Worm (Caenorhabditis elegans): ENCODE data around the gene his-64.
"Not testable (repeated sequence)": the region's sequence is repeated elsewhere in the genome, so short reads cannot be mapped to it uniquely, and the experiment has no call there.

The his-64 gene

DNA sequence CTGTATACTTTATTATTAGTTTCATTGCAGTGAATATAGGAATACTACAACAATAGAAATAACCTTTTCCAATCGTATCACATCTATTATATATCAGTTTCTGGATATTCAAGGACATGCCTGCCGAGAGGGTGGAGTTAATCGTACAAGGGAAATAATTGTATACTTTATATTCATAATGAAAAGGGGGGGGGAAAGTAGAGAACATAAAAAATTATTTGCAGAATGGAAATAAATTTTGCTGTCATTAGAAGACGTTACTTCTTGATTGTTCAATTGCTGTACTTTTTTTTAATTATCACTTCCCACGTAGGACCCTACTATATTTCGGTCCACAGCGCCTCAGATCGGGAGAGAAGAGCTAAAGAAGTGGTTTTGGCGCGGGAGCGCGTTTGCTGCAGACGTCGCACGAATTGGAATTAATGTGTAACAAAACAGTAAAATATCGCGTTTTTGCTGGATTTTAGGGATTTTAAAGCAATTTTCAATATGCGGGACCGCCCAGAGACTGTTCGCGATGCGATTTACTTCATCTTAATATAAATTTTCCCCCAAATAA is 8.6 kb upstream of the his-64 start, which contains the start of gene dsl-6:
Gene dsl-6, minus strand, starts transcription at position 51 of the 559 bp plus-strand sequence.
- not testable (repeated sequence) for TF ChIP-seq xbp-1, swsn-7, aha-1 (tag; optimal IDR thresholded peaks at IDR 0.05)

DNA sequence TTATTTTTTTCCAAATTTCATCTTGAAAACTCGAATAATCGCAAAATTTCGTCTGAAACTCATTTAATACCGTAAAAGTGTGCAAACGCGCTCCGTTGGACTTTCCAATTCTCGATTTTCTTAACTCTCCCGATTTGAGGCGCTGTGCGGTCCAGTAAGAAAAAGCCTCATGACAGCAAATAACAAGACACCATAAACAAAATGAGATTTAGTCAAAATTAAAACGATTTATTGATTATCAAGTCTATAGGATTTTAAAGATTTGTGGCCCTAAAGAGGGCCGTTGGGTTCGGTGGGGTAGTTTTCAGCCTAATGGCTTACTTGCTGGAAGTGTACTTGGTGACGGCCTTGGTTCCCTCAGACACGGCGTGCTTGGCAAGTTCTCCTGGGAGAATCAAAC is 6.8 kb upstream of the his-64 start:
- not testable (repeated sequence) for TF ChIP-seq efl-1 (optimal IDR thresholded peaks at IDR 0.05)
- peak in 1 of 2 experiments; percentile 24 for TF ChIP-seq efl-1 (GFP tag; optimal IDR thresholded peaks at IDR 0.05 in 1 of 2)

- TF ChIP-seq zip-4 (GFP tag; optimal IDR thresholded peaks at IDR 0.05) (no peak), lin-14 (GFP tag; optimal IDR thresholded peaks at IDR 0.05) (no peak), swsn-7 (tag; optimal IDR thresholded peaks at IDR 0.05) (no peak), blmp-1 (tag; optimal IDR thresholded peaks at IDR 0.05) (no peak), nhr-20 (tag; optimal IDR thresholded peaks at IDR 0.05) (no peak), fkh-8 (tag; optimal IDR thresholded peaks at IDR 0.05) (no peak), ztf-11 (tag; optimal IDR thresholded peaks at IDR 0.05) (no peak), tlp-1 (tag; optimal IDR thresholded peaks at IDR 0.05) (no peak), pag-3 (tag; optimal IDR thresholded peaks at IDR 0.05; ENCODE audit: borderline replicate concordance, insufficient read depth) (no peak), isw-1 (GFP tag; IDR thresholded peaks at IDR 0.05) (no peak), ceh-90 (tag; optimal IDR thresholded peaks at IDR 0.05) (no peak), unc-86 (tag; optimal IDR thresholded peaks at IDR 0.05) (no peak), nhr-11 (tag; optimal IDR thresholded peaks at IDR 0.05) (no peak), fkh-10 (GFP tag; optimal IDR thresholded peaks at IDR 0.05) (no peak), lir-3 (tag; optimal IDR thresholded peaks at IDR 0.05; ENCODE audit: poor library complexity) (no peak), ceh-8 (GFP tag; optimal IDR thresholded peaks at IDR 0.05) (no peak), grh-1 (GFP tag; IDR thresholded peaks at IDR 0.05) (no peak), lsy-2 (tag; optimal IDR thresholded peaks at IDR 0.05) (no peak), efl-3 (GFP tag; optimal IDR thresholded peaks at IDR 0.05) (no peak)
These were observed 5.4 kb upstream of the his-64 start for ce11 chrIV:11401482-11401881.

DNA sequence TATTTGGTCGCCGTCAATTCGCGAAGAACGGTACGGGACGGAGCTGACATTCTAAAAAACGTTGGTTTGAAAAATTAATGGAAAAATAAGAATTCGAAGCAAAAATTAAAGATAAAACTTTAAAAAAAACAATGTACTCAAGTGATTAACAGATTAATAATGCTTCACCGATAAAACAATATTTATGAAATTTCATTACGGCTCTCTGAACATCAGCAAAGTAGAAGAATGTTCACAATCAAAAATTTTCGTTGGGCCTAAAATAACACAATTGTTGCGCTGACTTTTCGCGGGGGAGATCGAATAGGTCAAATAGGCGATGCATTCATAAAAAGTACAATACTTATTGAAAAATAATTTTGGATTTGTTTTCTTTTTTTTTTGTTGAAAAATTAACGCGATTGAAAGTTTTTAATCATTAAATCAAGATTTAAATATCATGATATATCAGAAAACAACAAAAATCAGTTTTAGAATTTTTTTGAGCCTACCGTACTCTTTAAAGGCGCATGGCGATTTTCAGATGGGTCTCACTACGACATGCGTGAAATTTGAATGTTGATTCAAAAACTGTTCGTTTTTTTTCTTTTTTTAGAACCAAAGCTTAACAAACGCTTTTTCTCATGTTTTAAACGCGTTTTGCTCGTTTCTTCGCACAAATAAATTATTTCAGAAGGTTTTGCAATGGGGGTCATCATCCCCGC is 3.5 kb upstream of the his-64 start, which contains the start of the genes memi-3 and cyp-31A2:
Gene memi-3, minus strand, starts transcription at position 51 of the 704 bp plus-strand sequence.
Gene cyp-31A2, plus strand, starts transcription at position 674 of the 704 bp plus-strand sequence.
- TF ChIP-seq ceh-82 (tag; optimal IDR thresholded peaks at IDR 0.05) (no peak), tbx-2 (tag; optimal IDR thresholded peaks at IDR 0.05) (no peak), egl-13 (tag; optimal IDR thresholded peaks at IDR 0.05) (no peak), unc-62 (GFP tag; optimal IDR thresholded peaks at IDR 0.05) (no peak), nhr-28 (tag; optimal IDR thresholded peaks at IDR 0.05) (no peak), sptf-1 (tag; optimal IDR thresholded peaks at IDR 0.05) (no peak), nhr-85 (tag) (no peak), skn-1 (tag; optimal IDR thresholded peaks at IDR 0.05) (no peak), F16B12.6 (tag; optimal IDR thresholded peaks at IDR 0.05) (no peak), snpc-4 (tag; optimal IDR thresholded peaks at IDR 0.05) (no peak), nhr-47 (tag; optimal IDR thresholded peaks at IDR 0.05) (no peak), elt-3 (tag; optimal IDR thresholded peaks at IDR 0.05) (no peak), lin-35 (GFP tag; optimal IDR thresholded peaks at IDR 0.05) (no peak), ama-1 (optimal IDR thresholded peaks at IDR 0.05) (no peak), mep-1 (tag; optimal IDR thresholded peaks at IDR 0.05) (no peak), efl-1 (optimal IDR thresholded peaks at IDR 0.05) (no peak), efl-1 (GFP tag; optimal IDR thresholded peaks at IDR 0.05 in 1 of 2) (no peak), lir-3 (tag; optimal IDR thresholded peaks at IDR 0.05; ENCODE audit: poor library complexity) (no peak), C34B4.2 (tag; optimal IDR thresholded peaks at IDR 0.05) (no peak)
